Worm (Caenorhabditis elegans) whole organism, L2 larva: Measurements from ENCODE around the gene ncx-3.
"Not testable (repeated sequence)": the region's sequence is repeated elsewhere in the genome, so short reads cannot be mapped to it uniquely, and the experiment has no call there.

Experiments used
- C34F6.9 ChIP-seq: fragments of 150-350 bp; optimal IDR thresholded peaks from 2 replicates; lab custom pipeline; 2014; ENCODE audit warnings: missing biosample characterization, missing genetic modification characterization
- F13H6.1 ChIP-seq: sonication (generic microtip); optimal IDR thresholded peaks from 2 replicates; lab custom pipeline; 2016; ENCODE audit warnings: missing genetic modification characterization, missing compliant biosample characterization
- R02D3.7 ChIP-seq: fragments of 150-350 bp; optimal IDR thresholded peaks from 2 replicates; lab custom pipeline; 2014; ENCODE audit warnings: missing biosample characterization, missing genetic modification characterization
- ZK546.5 ChIP-seq: sonication (generic microtip); optimal IDR thresholded peaks from 2 replicates; lab custom pipeline; 2017; ENCODE audit warnings: missing biosample characterization, missing genetic modification characterization
- aly-2 ChIP-seq: fragments of 150-350 bp; optimal IDR thresholded peaks from 2 replicates; lab custom pipeline; 2014; ENCODE audit warnings: missing biosample characterization, missing genetic modification characterization
- blmp-1 ChIP-seq: sonication (generic microtip); optimal IDR thresholded peaks from 2 replicates; lab custom pipeline; 2017; ENCODE audit warnings: missing genetic modification characterization, mild to moderate bottlenecking, missing compliant biosample characterization, antibody characterized with exemption, moderate library complexity; ENCODE audit not compliant: insufficient read depth
- ceh-82 ChIP-seq: fragments of 150-350 bp; optimal IDR thresholded peaks from 2 replicates; lab custom pipeline; 2014; ENCODE audit warnings: missing biosample characterization, missing genetic modification characterization
- dmd-4 ChIP-seq: sonication (generic microtip); optimal IDR thresholded peaks from 2 replicates; lab custom pipeline; 2017; ENCODE audit warnings: missing biosample characterization, missing genetic modification characterization
- egl-27 ChIP-seq: sonication (generic microtip); optimal IDR thresholded peaks from 3 replicates; lab custom pipeline; 2017; ENCODE audit warnings: missing biosample characterization, missing genetic modification reagents, missing genetic modification characterization
- elt-1 ChIP-seq: fragments of 150-350 bp; optimal IDR thresholded peaks from 2 replicates; lab custom pipeline; 2014; ENCODE audit warnings: missing biosample characterization, missing genetic modification characterization
- elt-3 ChIP-seq: sonication (generic microtip); optimal IDR thresholded peaks from 2 replicates; lab custom pipeline; 2017; ENCODE audit warnings: missing biosample characterization, missing genetic modification characterization
- fos-1 ChIP-seq: fragments of 150-350 bp; optimal IDR thresholded peaks from 2 replicates; lab custom pipeline; 2014; ENCODE audit warnings: missing biosample characterization, missing genetic modification characterization
- lsy-2 ChIP-seq, 2 experiments: fragments of 150-350 bp in 1 of 2; sonication (generic microtip) in 1 of 2; optimal IDR thresholded peaks; 2 replicates each; lab custom pipeline; 2014 to 2017; ENCODE audit warnings: missing biosample characterization in 2 of 2, missing genetic modification characterization in 2 of 2
- mab-5 ChIP-seq: fragments of 150-350 bp; optimal IDR thresholded peaks from 2 replicates; lab custom pipeline; 2014; ENCODE audit warnings: missing biosample characterization, missing genetic modification characterization
- mbf-1 ChIP-seq: sonication (generic microtip); optimal IDR thresholded peaks from 2 replicates; lab custom pipeline; 2017; ENCODE audit warnings: missing biosample characterization, missing genetic modification characterization
- mdl-1 ChIP-seq, 2 experiments: fragments of 150-350 bp in 1 of 2; sonication (generic microtip) in 1 of 2; optimal IDR thresholded peaks; 2 replicates each; lab custom pipeline; 2017; ENCODE audit warnings: missing biosample characterization in 2 of 2, missing genetic modification characterization in 2 of 2
- nhr-10 ChIP-seq: sonication (generic microtip); optimal IDR thresholded peaks from 2 replicates; lab custom pipeline; 2017; ENCODE audit warnings: missing biosample characterization, missing genetic modification characterization
- nhr-11 ChIP-seq: fragments of 150-350 bp; optimal IDR thresholded peaks from 2 replicates; lab custom pipeline; 2014; ENCODE audit warnings: missing biosample characterization, missing genetic modification characterization
- nhr-12 ChIP-seq: fragments of 150-350 bp; optimal IDR thresholded peaks from 2 replicates; lab custom pipeline; 2014; ENCODE audit warnings: missing biosample characterization, missing genetic modification characterization
- nhr-21 ChIP-seq: fragments of 150-350 bp; optimal IDR thresholded peaks from 2 replicates; lab custom pipeline; 2014; ENCODE audit warnings: missing biosample characterization, missing genetic modification characterization
- nhr-23 ChIP-seq: fragments of 150-350 bp; optimal IDR thresholded peaks from 2 replicates; lab custom pipeline; 2014; ENCODE audit warnings: missing biosample characterization, missing genetic modification reagents, missing genetic modification characterization
- nhr-237 ChIP-seq: fragments of 150-350 bp; optimal IDR thresholded peaks from 2 replicates; lab custom pipeline; 2014; ENCODE audit warnings: missing biosample characterization, missing genetic modification characterization
- nhr-25 ChIP-seq: fragments of 150-350 bp; sonication (generic microtip); optimal IDR thresholded peaks from 3 replicates; lab custom pipeline; 2014; ENCODE audit warnings: missing biosample characterization, missing genetic modification characterization
- nhr-6 ChIP-seq: fragments of 150-350 bp; optimal IDR thresholded peaks from 2 replicates; lab custom pipeline; 2014; ENCODE audit warnings: missing biosample characterization, missing genetic modification characterization
- nhr-77 ChIP-seq: fragments of 150-350 bp; optimal IDR thresholded peaks from 2 replicates; lab custom pipeline; 2014; ENCODE audit warnings: missing biosample characterization, missing genetic modification characterization
- skn-1 ChIP-seq: sonication (generic microtip); optimal IDR thresholded peaks from 2 replicates; lab custom pipeline; 2017; ENCODE audit warnings: missing biosample characterization, missing genetic modification characterization
- sma-3 ChIP-seq: sonication (generic microtip); optimal IDR thresholded peaks from 2 replicates; lab custom pipeline; 2016; ENCODE audit warnings: missing genetic modification reagents, missing genetic modification characterization, missing compliant biosample characterization
- sma-9 ChIP-seq, 2 experiments: fragments of 150-350 bp in 1 of 2; sonication (generic microtip) in 1 of 2; optimal IDR thresholded peaks; 2 replicates each; lab custom pipeline; 2014 to 2016; ENCODE audit warnings: missing genetic modification characterization in 2 of 2, mild to moderate bottlenecking in 1 of 2, missing biosample characterization in 1 of 2, missing compliant biosample characterization in 1 of 2, missing genetic modification reagents in 1 of 2, moderate library complexity in 1 of 2
- snpc-4 ChIP-seq: fragments of 150-350 bp; optimal IDR thresholded peaks from 2 replicates; lab custom pipeline; 2014; ENCODE audit warnings: missing biosample characterization, missing genetic modification characterization
- unc-39 ChIP-seq: fragments of 150-350 bp; optimal IDR thresholded peaks from 2 replicates; lab custom pipeline; 2014; ENCODE audit warnings: missing biosample characterization, missing genetic modification characterization
- unc-55 ChIP-seq: fragments of 150-350 bp; sonication (generic microtip); optimal IDR thresholded peaks from 3 replicates; lab custom pipeline; 2014; ENCODE audit warnings: missing biosample characterization, missing genetic modification reagents, missing genetic modification characterization
- zag-1 ChIP-seq: fragments of 150-350 bp; optimal IDR thresholded peaks from 2 replicates; lab custom pipeline; 2014; ENCODE audit warnings: missing biosample characterization, missing genetic modification characterization
- ztf-11 ChIP-seq: sonication (generic microtip); optimal IDR thresholded peaks from 2 replicates; lab custom pipeline; 2017; ENCODE audit warnings: missing biosample characterization, missing genetic modification characterization

ncx-3 gene

ce11 chrIV:10738328-10738727 is 21.9 kb downstream of the ncx-3 start, which contains the start of gene ssp-34:
Gene ssp-34 (minus strand): TSS chrIV:10738602.
- TF ChIP-seq elt-3 (tag; lab: Kevin White, UChicago) (no peak), aly-2 (no peak), ZK546.5 (tag; lab: Kevin White, UChicago) (no peak), mab-5 (tag; lab: Kevin White, UChicago) (no peak), zag-1 (no peak), egl-27 (tag; lab: Kevin White, UChicago) (no peak), lsy-2 (tag; optimal IDR thresholded peaks at IDR 0.05; lab: Kevin White, UChicago) (no peak), nhr-77 (no peak), skn-1 (tag; lab: Kevin White, UChicago) (no peak), nhr-12 (no peak), nhr-23 (tag; lab: Kevin White, UChicago) (no peak), nhr-25 (tag; lab: Kevin White, UChicago) (no peak), sma-9 (GFP tag; optimal IDR thresholded peaks at IDR 0.05; lab: Kevin White, UChicago) (no peak), sma-9 (tag; optimal IDR thresholded peaks at IDR 0.05; lab: Kevin White, UChicago) (no peak), unc-39 (tag; lab: Kevin White, UChicago) (no peak), sma-3 (no peak), snpc-4 (tag; lab: Kevin White, UChicago) (no peak), ztf-11 (tag; lab: Kevin White, UChicago) (no peak)

- TF ChIP-seq nhr-237 (tag; lab: Kevin White, UChicago) (no peak), fos-1 (tag; lab: Kevin White, UChicago) (no peak), lsy-2 (tag; optimal IDR thresholded peaks at IDR 0.05; lab: Kevin White, UChicago) (no peak), mbf-1 (tag; lab: Kevin White, UChicago) (no peak), aly-2 (no peak), C34F6.9 (tag; lab: Kevin White, UChicago) (no peak), nhr-21 (tag; lab: Kevin White, UChicago) (no peak), nhr-12 (no peak), sma-9 (GFP tag; optimal IDR thresholded peaks at IDR 0.05; lab: Kevin White, UChicago) (no peak), sma-9 (tag; optimal IDR thresholded peaks at IDR 0.05; lab: Kevin White, UChicago) (no peak), dmd-4 (tag; lab: Kevin White, UChicago) (no peak), elt-1 (no peak), ceh-82 (tag; lab: Kevin White, UChicago) (no peak), nhr-23 (tag; lab: Kevin White, UChicago) (no peak), unc-55 (no peak)
Measured at ce11 chrIV:10744475-10744874, 28.0 kb downstream of the ncx-3 start, which contains the start of gene T25B9.3. Gene T25B9.3 (plus strand): TSS chrIV:10744775.

- TF ChIP-seq nhr-77 (no peak), F13H6.1 (tag; lab: Kevin White, UChicago) (no peak), ztf-11 (tag; lab: Kevin White, UChicago) (no peak), nhr-237 (tag; lab: Kevin White, UChicago) (no peak), R02D3.7 (tag; lab: Kevin White, UChicago) (no peak), unc-39 (tag; lab: Kevin White, UChicago) (no peak), zag-1 (no peak), sma-9 (GFP tag; optimal IDR thresholded peaks at IDR 0.05; lab: Kevin White, UChicago) (no peak), sma-9 (tag; optimal IDR thresholded peaks at IDR 0.05; lab: Kevin White, UChicago) (no peak), unc-55 (no peak)
Measured at ce11 chrIV:10745332-10745731, 28.9 kb downstream of the ncx-3 start.

ce11 chrIV:10750041-10750440 is 33.6 kb downstream of the ncx-3 start, which contains the start of gene T25B9.1:
Gene T25B9.1 (minus strand): TSS chrIV:10750141.
- TF ChIP-seq ZK546.5 (tag; lab: Kevin White, UChicago) (no peak), nhr-237 (tag; lab: Kevin White, UChicago) (no peak), nhr-21 (tag; lab: Kevin White, UChicago) (no peak), mab-5 (tag; lab: Kevin White, UChicago) (no peak)

ce11 chrIV:10751740-10752139 is 35.3 kb downstream of the ncx-3 start, which contains the start of gene T25B9.2:
Gene T25B9.2 (minus strand): TSS chrIV:10751840.
- not testable (repeated sequence) for TF ChIP-seq mdl-1 (tag; optimal IDR thresholded peaks at IDR 0.05; lab: Kevin White, UChicago); nhr-11; nhr-6

ce11 chrIV:10754685-10755084 is 38.2 kb downstream of the ncx-3 start, which contains the start of gene T25B9.5:
Gene T25B9.5 (minus strand): TSS chrIV:10754785.
- no peak for TF ChIP-seq lsy-2 (tag; optimal IDR thresholded peaks at IDR 0.05; lab: Kevin White, UChicago)
- no peak for TF ChIP-seq blmp-1 (tag; lab: Kevin White, UChicago)
- TF ChIP-seq sma-3: no peak
- no peak for TF ChIP-seq nhr-10 (tag; lab: Kevin White, UChicago)
- TF ChIP-seq F13H6.1 (tag; lab: Kevin White, UChicago): no peak
- TF ChIP-seq dmd-4 (tag; lab: Kevin White, UChicago): no peak
- TF ChIP-seq elt-1: no peak
- TF ChIP-seq ZK546.5 (tag; lab: Kevin White, UChicago): no peak
